Worm (Caenorhabditis elegans) whole organism, L2 larva: ENCODE data around the gene srw-141.

Experiments used
- aly-2 ChIP-seq: fragments of 150-350 bp; optimal IDR thresholded peaks from 2 replicates; lab custom pipeline; 2014; ENCODE audit warnings: missing biosample characterization, missing genetic modification characterization
- elt-1 ChIP-seq: fragments of 150-350 bp; optimal IDR thresholded peaks from 2 replicates; lab custom pipeline; 2014; ENCODE audit warnings: missing biosample characterization, missing genetic modification characterization
- fos-1 ChIP-seq: fragments of 150-350 bp; optimal IDR thresholded peaks from 2 replicates; lab custom pipeline; 2014; ENCODE audit warnings: missing biosample characterization, missing genetic modification characterization
- lin-13 ChIP-seq: fragments of 150-350 bp; optimal IDR thresholded peaks from 2 replicates; lab custom pipeline; 2014; ENCODE audit warnings: missing biosample characterization, missing genetic modification reagents, missing genetic modification characterization
- nhr-237 ChIP-seq: fragments of 150-350 bp; optimal IDR thresholded peaks from 2 replicates; lab custom pipeline; 2014; ENCODE audit warnings: missing biosample characterization, missing genetic modification characterization
- nhr-6 ChIP-seq: fragments of 150-350 bp; optimal IDR thresholded peaks from 2 replicates; lab custom pipeline; 2014; ENCODE audit warnings: missing biosample characterization, missing genetic modification characterization
- nhr-77 ChIP-seq: fragments of 150-350 bp; optimal IDR thresholded peaks from 2 replicates; lab custom pipeline; 2014; ENCODE audit warnings: missing biosample characterization, missing genetic modification characterization
- ztf-11 ChIP-seq: sonication (generic microtip); optimal IDR thresholded peaks from 2 replicates; lab custom pipeline; 2017; ENCODE audit warnings: missing biosample characterization, missing genetic modification characterization
- ztf-4 ChIP-seq: fragments of 150-350 bp; optimal IDR thresholded peaks from 2 replicates; lab custom pipeline; 2014; ENCODE audit warnings: missing biosample characterization, missing genetic modification characterization

- TF ChIP-seq nhr-77 (no peak), fos-1 (tag; lab: Kevin White, UChicago) (no peak), nhr-237 (tag; lab: Kevin White, UChicago) (no peak), lin-13 (no peak), elt-1 (no peak), aly-2 (tag; lab: Kevin White, UChicago) (no peak), ztf-4 (tag; lab: Kevin White, UChicago) (no peak), nhr-6 (tag; lab: Kevin White, UChicago) (no peak), ztf-11 (no peak)
Observed at ce11 chrV:2891927-2892326, 46.5 kb downstream of the srw-141 start, which contains the start of gene F37B4.15.
